Worm (Caenorhabditis elegans) whole organism, L4 larva: ENCODE results near the gene rpl-29.

Experiments used
- F26F4.8 ChIP-seq: fragments of 200-800 bp; sonication (Bioruptor generic); conservative IDR thresholded peaks from 2 replicates; pipeline ENCODE4 v1.3.6; 2022; ENCODE audit warnings: missing genetic modification characterization, missing compliant biosample characterization
- F49E8.2 ChIP-seq: sonication (generic microtip); optimal IDR thresholded peaks from 2 replicates; lab custom pipeline; 2016; ENCODE audit warnings: missing compliant biosample characterization, mild to moderate bottlenecking, missing genetic modification characterization, borderline replicate concordance
- T20F7.1 ChIP-seq: fragments of 200-800 bp; sonication (Bioruptor generic); optimal IDR thresholded peaks from 2 replicates; lab custom pipeline; 2018; ENCODE audit warnings: mild to moderate bottlenecking, missing genetic modification characterization, missing compliant biosample characterization
- Y75B8A.6 ChIP-seq: fragments of 200-800 bp; sonication (Bioruptor generic); IDR thresholded peaks from 2 replicates; pipeline ENCODE4 v1.3.6; 2022; ENCODE audit warnings: missing genetic modification reagents, missing genetic modification characterization, missing compliant biosample characterization
- ZK546.5 ChIP-seq, 2 experiments: sonication (generic microtip); optimal IDR thresholded peaks; 2 replicates each; lab custom pipeline; 2017; ENCODE audit warnings: missing biosample characterization in 2 of 2, missing genetic modification characterization in 2 of 2
- aha-1 ChIP-seq: fragments of 150-350 bp; peaks from one replicate; lab custom pipeline; 2014; ENCODE audit warnings: missing biosample characterization, missing genetic modification characterization
- aly-2 ChIP-seq: sonication (generic microtip); optimal IDR thresholded peaks from 2 replicates; lab custom pipeline; 2018; ENCODE audit warnings: missing biosample characterization, missing genetic modification characterization
- attf-4 ChIP-seq: sonication (generic microtip); optimal IDR thresholded peaks from 3 replicates; lab custom pipeline; 2017; ENCODE audit warnings: missing biosample characterization, missing genetic modification characterization
- ceh-32 ChIP-seq: sonication (generic microtip); optimal IDR thresholded peaks from 2 replicates; lab custom pipeline; 2016; ENCODE audit warnings: mild to moderate bottlenecking, missing genetic modification characterization, missing compliant biosample characterization; ENCODE audit not compliant: poor library complexity
- ceh-62 ChIP-seq: sonication (generic microtip); optimal IDR thresholded peaks from 2 replicates; lab custom pipeline; 2017; ENCODE audit warnings: missing biosample characterization, missing genetic modification characterization
- ctbp-1 ChIP-seq: fragments of 200-800 bp; sonication (Bioruptor generic); IDR thresholded peaks from 2 replicates; pipeline ENCODE4 v1.3.6; 2022; ENCODE audit warnings: missing genetic modification reagents, missing genetic modification characterization, missing compliant biosample characterization
- daf-12 ChIP-seq: fragments of 150-350 bp; optimal IDR thresholded peaks from 2 replicates; lab custom pipeline; 2014; ENCODE audit warnings: missing biosample characterization, missing genetic modification reagents, missing genetic modification characterization
- daf-16 ChIP-seq, 3 experiments: sonication (generic microtip); optimal IDR thresholded peaks; 2 replicates each; lab custom pipeline; 2016 to 2017; ENCODE audit warnings: missing genetic modification characterization in 3 of 3, missing genetic modification reagents in 3 of 3, mild to moderate bottlenecking in 2 of 3, missing compliant biosample characterization in 2 of 3, missing biosample characterization in 1 of 3, moderate library complexity in 1 of 3
- daf-19 ChIP-seq: fragments of 200-800 bp; sonication (Bioruptor generic); conservative IDR thresholded peaks from 2 replicates; pipeline ENCODE4 v1.3.6; 2022; ENCODE audit warnings: missing genetic modification characterization, missing compliant biosample characterization
- daf-8 ChIP-seq: fragments of 200-800 bp; sonication (Bioruptor generic); IDR thresholded peaks from 2 replicates; pipeline ENCODE4 v1.3.6; 2022; ENCODE audit warnings: missing genetic modification characterization, missing compliant biosample characterization
- dmd-9 ChIP-seq: fragments of 200-800 bp; sonication (Bioruptor generic); IDR thresholded peaks from 2 replicates; pipeline ENCODE4 v1.3.6; 2022; ENCODE audit warnings: missing genetic modification reagents, missing genetic modification characterization, missing compliant biosample characterization
- fos-1 ChIP-seq: fragments of 150-350 bp; optimal IDR thresholded peaks from 2 replicates; lab custom pipeline; 2014; ENCODE audit warnings: missing biosample characterization, missing genetic modification characterization
- hlh-30 ChIP-seq: sonication (generic microtip); optimal IDR thresholded peaks from 2 replicates; lab custom pipeline; 2017; ENCODE audit warnings: antibody characterized with exemption, mild to moderate bottlenecking, missing genetic modification characterization, missing compliant biosample characterization; ENCODE audit not compliant: insufficient read depth
- jun-1 ChIP-seq: fragments of 150-350 bp; optimal IDR thresholded peaks from 2 replicates; lab custom pipeline; 2014; ENCODE audit warnings: missing biosample characterization, missing genetic modification reagents, missing genetic modification characterization
- lin-13 ChIP-seq: fragments of 150-350 bp; optimal IDR thresholded peaks from 2 replicates; lab custom pipeline; 2014; ENCODE audit warnings: missing biosample characterization, missing genetic modification reagents, missing genetic modification characterization
- lin-15B ChIP-seq: fragments of 150-350 bp; sonication (generic microtip); optimal IDR thresholded peaks from 3 replicates; lab custom pipeline; 2014; ENCODE audit warnings: missing biosample characterization, missing genetic modification characterization
- lin-38 ChIP-seq: fragments of 200-800 bp; sonication (Bioruptor generic); IDR thresholded peaks from 2 replicates; pipeline ENCODE4 v1.3.6; 2022; ENCODE audit warnings: missing genetic modification reagents, missing genetic modification characterization, missing compliant biosample characterization
- lsy-2 ChIP-seq, 2 experiments: fragments of 150-350 bp in 1 of 2; sonication (generic microtip) in 1 of 2; optimal IDR thresholded peaks; 2 replicates each; lab custom pipeline; 2014 to 2017; ENCODE audit warnings: missing biosample characterization in 2 of 2, missing genetic modification characterization in 2 of 2
- mep-1 ChIP-seq: fragments of 150-350 bp; sonication (generic microtip); optimal IDR thresholded peaks from 3 replicates; lab custom pipeline; 2014; ENCODE audit warnings: missing biosample characterization, missing genetic modification characterization
- mxl-3 ChIP-seq: fragments of 200-800 bp; sonication (Bioruptor generic); optimal IDR thresholded peaks from 2 replicates; lab custom pipeline; 2018; ENCODE audit warnings: mild to moderate bottlenecking, missing genetic modification characterization, missing compliant biosample characterization
- nhr-11 ChIP-seq: fragments of 150-350 bp; optimal IDR thresholded peaks from 2 replicates; lab custom pipeline; 2014; ENCODE audit warnings: missing biosample characterization, missing genetic modification characterization
- nhr-237 ChIP-seq: sonication (generic microtip); optimal IDR thresholded peaks from 2 replicates; lab custom pipeline; 2017; ENCODE audit warnings: missing biosample characterization, missing genetic modification characterization
- nhr-25 ChIP-seq: sonication (generic microtip); optimal IDR thresholded peaks from 2 replicates; lab custom pipeline; 2017; ENCODE audit warnings: missing genetic modification characterization, mild to moderate bottlenecking, missing compliant biosample characterization, antibody characterized with exemption, moderate library complexity, borderline replicate concordance; ENCODE audit not compliant: insufficient read depth
- nhr-28 ChIP-seq: fragments of 150-350 bp; optimal IDR thresholded peaks from 2 replicates; lab custom pipeline; 2014; ENCODE audit warnings: missing biosample characterization, missing genetic modification characterization
- saeg-2 ChIP-seq: fragments of 200-800 bp; sonication (Bioruptor generic); IDR thresholded peaks from 2 replicates; pipeline ENCODE4 v1.3.6; 2022; ENCODE audit warnings: missing genetic modification reagents, missing genetic modification characterization, missing compliant biosample characterization
- sdz-12 ChIP-seq: fragments of 200-800 bp; sonication (Bioruptor generic); optimal IDR thresholded peaks from 2 replicates; lab custom pipeline; 2018; ENCODE audit warnings: mild to moderate bottlenecking, missing genetic modification characterization, missing compliant biosample characterization
- snpc-1.2 ChIP-seq: fragments of 200-800 bp; sonication (Bioruptor generic); IDR thresholded peaks from 2 replicates; pipeline ENCODE4 v1.3.6; 2022; ENCODE audit warnings: missing genetic modification reagents, missing genetic modification characterization, missing compliant biosample characterization
- snpc-4 ChIP-seq: fragments of 150-350 bp; optimal IDR thresholded peaks from 2 replicates; lab custom pipeline; 2014; ENCODE audit warnings: missing biosample characterization, missing genetic modification characterization
- tag-97 ChIP-seq: fragments of 200-800 bp; sonication (Bioruptor generic); IDR thresholded peaks from 2 replicates; pipeline ENCODE4 v1.3.6; 2022; ENCODE audit warnings: missing genetic modification characterization, missing compliant biosample characterization
- unc-130 ChIP-seq: sonication (generic microtip); optimal IDR thresholded peaks from 2 replicates; lab custom pipeline; 2016; ENCODE audit warnings: missing genetic modification reagents, missing genetic modification characterization, missing compliant biosample characterization
- zfp-2 ChIP-seq: sonication (generic microtip); optimal IDR thresholded peaks from 2 replicates; lab custom pipeline; 2016; ENCODE audit warnings: mild to moderate bottlenecking, missing genetic modification characterization, missing compliant biosample characterization
- zip-11 ChIP-seq: fragments of 200-800 bp; sonication (Bioruptor generic); IDR thresholded peaks from 2 replicates; pipeline ENCODE4 v1.3.6; 2022; ENCODE audit warnings: missing genetic modification characterization, missing compliant biosample characterization

The rpl-29 gene

ce11 chrIV:13887408-13888163 lies 5.6 kb downstream of the rpl-29 start, which contains the start of gene lin-66 (continued):
- TF ChIP-seq lin-13 (GFP tag; lab: Kevin White, UChicago): peak; percentile 80
- no peak for TF ChIP-seq daf-8
- TF ChIP-seq lsy-2 (tag; optimal IDR thresholded peaks at IDR 0.05; lab: Kevin White, UChicago): peak; percentile 74 to 80
- TF ChIP-seq sdz-12 (GFP tag; lab: Kevin White, UChicago): peak; percentile 81
- no peak for TF ChIP-seq daf-19 (GFP tag; lab: Robert Waterston, UW)
- TF ChIP-seq aha-1 (tag; lab: Kevin White, UChicago): peak; percentile 97
- TF ChIP-seq mep-1: peak; percentile 96
- TF ChIP-seq fos-1 (tag; lab: Kevin White, UChicago): no peak
- 0 out of 2 replicates have a peak, but pooled peaks have one; percentile 30 for TF ChIP-seq dmd-9 (GFP tag; lab: Robert Waterston, UW)
- peak; percentile 86 for TF ChIP-seq ctbp-1 (GFP tag; lab: Robert Waterston, UW)
- peak; percentile 81 for TF ChIP-seq T20F7.1
- TF ChIP-seq hlh-30 (tag; lab: Kevin White, UChicago): peak; percentile 87
- no peak for TF ChIP-seq snpc-4 (tag; lab: Kevin White, UChicago)
- peak; percentile 78 for TF ChIP-seq ceh-32 (tag; lab: Kevin White, UChicago)
- 0 out of 2 replicates have a peak, but pooled peaks have one; percentile 14 for TF ChIP-seq saeg-2 (GFP tag; lab: Robert Waterston, UW)
- no peak for TF ChIP-seq lin-15B
- no peak for TF ChIP-seq zip-11 (GFP tag; lab: Robert Waterston, UW)
- peak; percentile 16 for TF ChIP-seq zfp-2 (tag; lab: Kevin White, UChicago)
- TF ChIP-seq unc-130 (GFP tag; lab: Kevin White, UChicago): no peak
- TF ChIP-seq ceh-62 (tag; lab: Kevin White, UChicago): no peak
- peak; percentile 81 for TF ChIP-seq nhr-25 (tag; lab: Kevin White, UChicago)
- TF ChIP-seq F26F4.8 (GFP tag; lab: Robert Waterston, UW): no peak
- TF ChIP-seq ZK546.5 (tag; optimal IDR thresholded peaks at IDR 0.05; lab: Kevin White, UChicago): no peak

- TF ChIP-seq nhr-237 (tag; lab: Kevin White, UChicago) (no peak), hlh-30 (tag; lab: Kevin White, UChicago) (no peak), daf-12 (tag; lab: Kevin White, UChicago) (no peak), nhr-11 (tag; lab: Kevin White, UChicago) (no peak), lin-38 (no peak), snpc-1.2 (GFP tag; lab: Robert Waterston, UW) (no peak), daf-16 (GFP tag; optimal IDR thresholded peaks at IDR 0.05; lab: Kevin White, UChicago) (no peak), daf-16 (tag; optimal IDR thresholded peaks at IDR 0.05; lab: Kevin White, UChicago) (no peak), Y75B8A.6 (GFP tag; lab: Robert Waterston, UW) (no peak), mxl-3 (no peak), nhr-28 (tag; lab: Kevin White, UChicago) (no peak), zfp-2 (tag; lab: Kevin White, UChicago) (no peak), daf-19 (GFP tag; lab: Robert Waterston, UW) (no peak), aly-2 (tag; lab: Kevin White, UChicago) (no peak), jun-1 (no peak), tag-97 (GFP tag; lab: Robert Waterston, UW) (no peak), fos-1 (tag; lab: Kevin White, UChicago) (no peak), F49E8.2 (tag; lab: Kevin White, UChicago) (no peak), attf-4 (tag; lab: Kevin White, UChicago) (no peak)
Measured at ce11 chrIV:13888164-13888518, 6.1 kb downstream of the rpl-29 start.
